Fruit fly (Drosophila melanogaster) Kc167 (cell line): ENCODE data around the gene CG34376.

Experiments used
- Myc ChIP-seq: fragments of >200 bp; optimal IDR thresholded peaks from 2 replicates; lab custom pipeline; 2017; ENCODE audit warnings: missing external identifiers
- h ChIP-seq: fragments of >200 bp; optimal IDR thresholded peaks from 3 replicates; lab custom pipeline; 2018; ENCODE audit warnings: missing external identifiers
- psq ChIP-seq: fragments of >200 bp; optimal IDR thresholded peaks from 2 replicates; lab custom pipeline; 2017; ENCODE audit warnings: missing external identifiers
- ttk ChIP-seq: sonication (Bioruptor generic); optimal IDR thresholded peaks from 2 replicates; lab custom pipeline; 2017; ENCODE audit warnings: missing external identifiers

DNA sequence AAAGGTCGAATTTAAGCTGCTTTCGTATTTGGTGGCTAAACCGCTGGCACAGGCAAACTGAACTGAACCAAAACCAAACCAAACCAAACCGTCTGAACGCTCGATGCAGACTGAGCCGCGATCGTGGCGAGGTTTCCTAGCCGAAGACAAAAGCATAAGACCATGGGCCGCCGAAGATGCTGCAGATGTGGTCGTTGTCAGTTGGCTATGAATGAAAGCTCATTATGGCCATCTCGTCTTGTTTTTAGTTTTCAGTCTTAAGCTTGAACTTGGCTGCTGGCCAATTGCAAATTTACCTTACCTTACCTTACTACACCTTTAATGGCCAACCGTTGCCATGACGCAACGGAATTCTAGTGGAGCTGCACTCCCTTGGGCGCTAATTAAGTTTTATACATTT is 11.8 kb upstream of the CG34376 start, which contains the start of gene CG13847:
- no peak for TF ChIP-seq ttk (lab: Kevin White, UChicago)
- no peak for TF ChIP-seq Myc (lab: Kevin White, UChicago)
- no peak for TF ChIP-seq psq (lab: Kevin White, UChicago)
- TF ChIP-seq h = no peak
